Fruit fly (Drosophila melanogaster): Measurements from ENCODE around the gene Dpck.

DNA sequence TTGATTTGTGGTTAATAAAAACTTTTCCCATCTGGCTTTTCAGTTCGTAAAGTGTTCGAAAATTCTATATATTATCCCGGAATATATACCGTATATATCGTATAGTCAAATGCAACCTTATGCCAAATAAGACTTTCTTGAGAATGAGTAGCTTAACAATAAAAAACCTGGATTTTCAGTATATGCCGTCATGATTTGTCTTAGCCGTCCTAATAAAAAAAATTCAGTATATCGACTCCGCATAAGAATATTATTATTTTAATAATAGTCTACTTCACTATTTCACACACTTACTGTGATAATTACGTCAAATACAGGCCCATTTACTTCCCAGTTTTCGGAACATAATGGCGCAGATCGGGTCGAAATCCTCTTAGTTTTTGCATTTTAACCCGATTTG, 20.1 kb upstream of the Dpck start, which contains the start of gene Mst84B:
- TF ChIP-seq h (optimal IDR thresholded peaks at IDR 0.05) = no peak
- no peak for TF ChIP-seq insv (optimal IDR thresholded peaks at IDR 0.05)
- TF ChIP-seq Myc (optimal IDR thresholded peaks at IDR 0.05) = no peak
- no peak for TF ChIP-seq Sin3A (optimal IDR thresholded peaks at IDR 0.05)
- no peak for TF ChIP-seq ttk (optimal IDR thresholded peaks at IDR 0.05)
- TF ChIP-seq psq (optimal IDR thresholded peaks at IDR 0.05) = no peak

Data from Kc167 (cell line).